Worm (Caenorhabditis elegans) whole organism, L4 larva: ENCODE results near the gene C54C6.4.

Experiments used
- D1046.2 ChIP-seq: fragments of 200-800 bp; sonication (Bioruptor generic); IDR thresholded peaks from 2 replicates; pipeline ENCODE4 v1.3.6; 2022; ENCODE audit warnings: missing genetic modification characterization, missing compliant biosample characterization
- F26F4.8 ChIP-seq: fragments of 200-800 bp; sonication (Bioruptor generic); conservative IDR thresholded peaks from 2 replicates; pipeline ENCODE4 v1.3.6; 2022; ENCODE audit warnings: missing genetic modification characterization, missing compliant biosample characterization
- Y5F2A.4 ChIP-seq: fragments of 200-800 bp; sonication (Bioruptor generic); optimal IDR thresholded peaks from 2 replicates; lab custom pipeline; 2018; ENCODE audit warnings: mild to moderate bottlenecking, missing genetic modification characterization, missing compliant biosample characterization
- ZK546.5 ChIP-seq, 2 experiments: sonication (generic microtip); optimal IDR thresholded peaks; 2 replicates each; lab custom pipeline; 2017; ENCODE audit warnings: missing biosample characterization in 2 of 2, missing genetic modification characterization in 2 of 2
- aha-1 ChIP-seq: fragments of 150-350 bp; peaks from one replicate; lab custom pipeline; 2014; ENCODE audit warnings: missing biosample characterization, missing genetic modification characterization
- ama-1 ChIP-seq: fragments of 150-350 bp; optimal IDR thresholded peaks from 2 replicates; lab custom pipeline; 2014; ENCODE audit warnings: inconsistent platforms, mixed read lengths
- ceh-62 ChIP-seq: sonication (generic microtip); optimal IDR thresholded peaks from 2 replicates; lab custom pipeline; 2017; ENCODE audit warnings: missing biosample characterization, missing genetic modification characterization
- ceh-82 ChIP-seq: sonication (generic microtip); optimal IDR thresholded peaks from 2 replicates; lab custom pipeline; 2017; ENCODE audit warnings: missing biosample characterization, missing genetic modification characterization
- daf-16 ChIP-seq, 3 experiments: sonication (generic microtip); optimal IDR thresholded peaks; 2 replicates each; lab custom pipeline; 2016 to 2017; ENCODE audit warnings: missing genetic modification characterization in 3 of 3, missing genetic modification reagents in 3 of 3, mild to moderate bottlenecking in 2 of 3, missing compliant biosample characterization in 2 of 3, missing biosample characterization in 1 of 3, moderate library complexity in 1 of 3
- duxl-1 ChIP-seq: sonication (generic microtip); optimal IDR thresholded peaks from 2 replicates; lab custom pipeline; 2016; ENCODE audit warnings: mild to moderate bottlenecking, missing genetic modification characterization, moderate library complexity, missing compliant biosample characterization; ENCODE audit not compliant: poor library complexity
- gei-8 ChIP-seq: fragments of 200-800 bp; sonication (Bioruptor generic); optimal IDR thresholded peaks from 2 replicates; lab custom pipeline; 2018; ENCODE audit warnings: mild to moderate bottlenecking, missing genetic modification characterization, missing compliant biosample characterization
- hif-1 ChIP-seq, 2 experiments: sonication (generic microtip); optimal IDR thresholded peaks; 2 replicates each; lab custom pipeline; 2016 to 2017; ENCODE audit warnings: missing compliant biosample characterization in 2 of 2, missing genetic modification characterization in 2 of 2, missing genetic modification reagents in 2 of 2, missing genotype in 2 of 2, mild to moderate bottlenecking in 1 of 2
- hlh-11 ChIP-seq: fragments of 200-800 bp; sonication (Bioruptor generic); optimal IDR thresholded peaks from 2 replicates; lab custom pipeline; 2018; ENCODE audit warnings: mild to moderate bottlenecking, missing genetic modification characterization, missing compliant biosample characterization
- jun-1 ChIP-seq: fragments of 150-350 bp; optimal IDR thresholded peaks from 2 replicates; lab custom pipeline; 2014; ENCODE audit warnings: missing biosample characterization, missing genetic modification reagents, missing genetic modification characterization
- lim-7 ChIP-seq: fragments of 200-800 bp; sonication (Bioruptor generic); IDR thresholded peaks from 2 replicates; pipeline ENCODE4 v1.3.6; 2022; ENCODE audit warnings: missing genetic modification characterization, missing compliant biosample characterization
- lin-29 ChIP-seq: fragments of 200-800 bp; sonication (Bioruptor generic); IDR thresholded peaks from 2 replicates; pipeline ENCODE4 v1.3.6; 2022; ENCODE audit warnings: missing genetic modification reagents, missing genetic modification characterization, missing compliant biosample characterization
- lin-39 ChIP-seq: fragments of 150-350 bp; optimal IDR thresholded peaks from 2 replicates; lab custom pipeline; 2014; ENCODE audit warnings: missing biosample characterization, missing genetic modification reagents, missing genetic modification characterization
- lsy-2 ChIP-seq, 2 experiments: fragments of 150-350 bp in 1 of 2; sonication (generic microtip) in 1 of 2; optimal IDR thresholded peaks; 2 replicates each; lab custom pipeline; 2014 to 2017; ENCODE audit warnings: missing biosample characterization in 2 of 2, missing genetic modification characterization in 2 of 2
- madf-5 ChIP-seq, 2 experiments: fragments of 200-800 bp; sonication (Bioruptor generic); IDR thresholded peaks; 2 replicates each; pipeline ENCODE4 v1.3.6; 2022; ENCODE audit warnings: missing compliant biosample characterization in 2 of 2, missing genetic modification characterization in 2 of 2
- mdl-1 ChIP-seq, 2 experiments: fragments of 150-350 bp in 1 of 2; sonication (generic microtip) in 1 of 2; optimal IDR thresholded peaks; 2 replicates each; lab custom pipeline; 2014 to 2017; ENCODE audit warnings: missing biosample characterization in 2 of 2, missing genetic modification characterization in 2 of 2
- mep-1 ChIP-seq: fragments of 150-350 bp; sonication (generic microtip); optimal IDR thresholded peaks from 3 replicates; lab custom pipeline; 2014; ENCODE audit warnings: missing biosample characterization, missing genetic modification characterization
- mes-2 ChIP-seq: sonication (generic microtip); optimal IDR thresholded peaks from 2 replicates; lab custom pipeline; 2016; ENCODE audit warnings: missing genotype, mild to moderate bottlenecking, missing genetic modification characterization, missing compliant biosample characterization; ENCODE audit not compliant: poor library complexity, severe bottlenecking
- mxl-3 ChIP-seq: fragments of 200-800 bp; sonication (Bioruptor generic); optimal IDR thresholded peaks from 2 replicates; lab custom pipeline; 2018; ENCODE audit warnings: mild to moderate bottlenecking, missing genetic modification characterization, missing compliant biosample characterization
- nhr-10 ChIP-seq: fragments of 150-350 bp; optimal IDR thresholded peaks from 2 replicates; lab custom pipeline; 2014; ENCODE audit warnings: missing biosample characterization, missing genetic modification characterization
- nhr-102 ChIP-seq: sonication (generic microtip); optimal IDR thresholded peaks from 2 replicates; lab custom pipeline; 2016; ENCODE audit warnings: mild to moderate bottlenecking, missing genetic modification characterization, moderate library complexity, missing compliant biosample characterization
- nhr-111 ChIP-seq: fragments of 200-800 bp; sonication (Bioruptor generic); optimal IDR thresholded peaks from 2 replicates; lab custom pipeline; 2018; ENCODE audit warnings: mild to moderate bottlenecking, missing genetic modification characterization, missing compliant biosample characterization
- nhr-25 ChIP-seq: sonication (generic microtip); optimal IDR thresholded peaks from 2 replicates; lab custom pipeline; 2017; ENCODE audit warnings: missing genetic modification characterization, mild to moderate bottlenecking, missing compliant biosample characterization, antibody characterized with exemption, moderate library complexity, borderline replicate concordance; ENCODE audit not compliant: insufficient read depth
- nhr-28 ChIP-seq: fragments of 150-350 bp; optimal IDR thresholded peaks from 2 replicates; lab custom pipeline; 2014; ENCODE audit warnings: missing biosample characterization, missing genetic modification characterization
- nhr-48 ChIP-seq: sonication (generic microtip); optimal IDR thresholded peaks from 2 replicates; lab custom pipeline; 2016; ENCODE audit warnings: mild to moderate bottlenecking, missing genetic modification characterization, missing compliant biosample characterization
- php-3 ChIP-seq: fragments of 200-800 bp; sonication (Bioruptor generic); IDR thresholded peaks from 2 replicates; pipeline ENCODE4 v1.3.6; 2022; ENCODE audit warnings: missing genetic modification reagents, missing genetic modification characterization, missing compliant biosample characterization
- pqm-1 ChIP-seq: sonication (generic microtip); optimal IDR thresholded peaks from 2 replicates; lab custom pipeline; 2017; ENCODE audit warnings: missing biosample characterization, missing genetic modification characterization
- saeg-2 ChIP-seq: fragments of 200-800 bp; sonication (Bioruptor generic); IDR thresholded peaks from 2 replicates; pipeline ENCODE4 v1.3.6; 2022; ENCODE audit warnings: missing genetic modification reagents, missing genetic modification characterization, missing compliant biosample characterization
- set-16 ChIP-seq: fragments of 200-800 bp; sonication (Bioruptor generic); IDR thresholded peaks from 2 replicates; pipeline ENCODE4 v1.3.6; 2022; ENCODE audit warnings: missing genetic modification reagents, missing genetic modification characterization, missing compliant biosample characterization
- skn-1 ChIP-seq: fragments of 150-350 bp; optimal IDR thresholded peaks from 2 replicates; lab custom pipeline; 2014; ENCODE audit warnings: missing biosample characterization, missing genetic modification characterization
- snpc-4 ChIP-seq: fragments of 150-350 bp; optimal IDR thresholded peaks from 2 replicates; lab custom pipeline; 2014; ENCODE audit warnings: missing biosample characterization, missing genetic modification characterization
- spr-1 ChIP-seq: sonication (generic microtip); optimal IDR thresholded peaks from 2 replicates; lab custom pipeline; 2016; ENCODE audit warnings: mild to moderate bottlenecking, missing genetic modification characterization, missing compliant biosample characterization
- tag-97 ChIP-seq: fragments of 200-800 bp; sonication (Bioruptor generic); IDR thresholded peaks from 2 replicates; pipeline ENCODE4 v1.3.6; 2022; ENCODE audit warnings: missing genetic modification characterization, missing compliant biosample characterization
- tra-1 ChIP-seq: fragments of 200-800 bp; sonication (Bioruptor generic); IDR thresholded peaks from 2 replicates; pipeline ENCODE4 v1.3.6; 2022; ENCODE audit warnings: missing genetic modification reagents, missing genetic modification characterization, missing compliant biosample characterization
- unc-62 ChIP-seq, 3 experiments: fragments of 150-350 bp in 1 of 3; sonication (generic microtip); optimal IDR thresholded peaks in 2 of 3; peaks in 1 of 3; 1 replicate in 1 of 3; 2 replicates in 2 of 3; lab custom pipeline; 2014 to 2017; ENCODE audit warnings: missing biosample characterization in 3 of 3, missing genetic modification characterization in 3 of 3, missing genetic modification reagents in 3 of 3, missing genotype in 1 of 3
- zag-1 ChIP-seq: fragments of 150-350 bp; optimal IDR thresholded peaks from 2 replicates; lab custom pipeline; 2014; ENCODE audit warnings: missing biosample characterization, missing genetic modification characterization

C54C6.4 gene

ce11 chrIII:3543071-3543470 lies 10.4 kb upstream of the C54C6.4 start:
- TF ChIP-seq ZK546.5 (tag; optimal IDR thresholded peaks at IDR 0.05; lab: Kevin White, UChicago) (no peak), lsy-2 (tag; optimal IDR thresholded peaks at IDR 0.05; lab: Kevin White, UChicago) (peak in 1 of 2 experiments; percentile 7), aha-1 (peak; percentile 44), unc-62 (GFP tag; optimal IDR thresholded peaks at IDR 0.05 in 1 of 2; lab: Kevin White, UChicago) (peak in 1 of 2 experiments; percentile 44), unc-62 (tag; optimal IDR thresholded peaks at IDR 0.05; lab: Kevin White, UChicago) (no peak)

DNA sequence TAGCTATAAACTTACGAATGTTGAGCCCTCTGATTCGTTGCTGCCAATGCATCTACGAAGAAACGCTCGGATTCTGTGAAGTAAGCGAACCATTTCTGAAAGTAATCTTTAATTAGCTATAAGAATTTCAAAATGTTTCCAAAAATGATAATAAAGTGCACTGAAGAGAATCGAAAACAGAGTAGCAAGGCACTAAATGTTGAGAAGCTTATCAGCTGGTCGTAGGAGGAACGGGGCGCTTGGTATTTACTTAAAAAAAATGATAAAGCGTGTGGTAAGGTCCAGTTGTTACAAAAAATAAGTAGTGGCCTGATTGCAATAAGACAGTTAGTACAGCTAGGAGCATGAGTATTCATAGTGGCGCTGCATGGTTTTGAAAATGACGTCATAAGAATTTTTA lies 7.1 kb upstream of the C54C6.4 start, which contains the start of gene C54C6.7:
C54C6.7 (minus strand) TSS at position 101 of the 400 bp plus-strand sequence.
- TF ChIP-seq saeg-2 (no peak), D1046.2 (GFP tag; lab: Robert Waterston, UW) (no peak), nhr-28 (tag; lab: Kevin White, UChicago) (peak; percentile 21), hlh-11 (tag; lab: Kevin White, UChicago) (no peak), skn-1 (no peak), daf-16 (GFP tag; optimal IDR thresholded peaks at IDR 0.05; lab: Kevin White, UChicago) (no peak), daf-16 (tag; optimal IDR thresholded peaks at IDR 0.05; lab: Kevin White, UChicago) (peak; percentile 30), pqm-1 (tag; lab: Kevin White, UChicago) (peak; percentile 60)

DNA sequence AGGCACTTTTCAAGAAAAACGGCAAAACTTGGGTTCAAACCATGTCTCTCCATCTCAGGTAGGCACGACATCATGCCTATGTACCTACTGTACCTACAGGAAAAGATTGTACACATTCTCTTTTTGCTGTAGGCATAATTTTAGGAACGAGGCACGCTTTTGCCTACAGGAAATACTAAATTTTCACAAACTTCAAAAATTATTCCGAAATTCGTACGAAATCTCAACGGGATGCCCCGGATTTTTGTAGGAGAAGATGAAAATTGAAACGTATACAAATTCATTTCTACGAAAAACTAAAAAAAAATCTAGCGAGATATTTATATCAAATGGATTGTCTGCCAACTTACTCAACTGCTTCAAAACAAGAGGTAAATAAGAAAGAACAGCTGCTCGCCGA lies 5.4 kb upstream of the C54C6.4 start, which contains the start of gene C54C6.11:
C54C6.11 (plus strand) TSS at position 301 of the 400 bp plus-strand sequence.
- TF ChIP-seq spr-1 (tag; lab: Kevin White, UChicago) (no peak), snpc-4 (no peak), Y5F2A.4 (no peak), nhr-25 (no peak), mes-2 (no peak), tra-1 (GFP tag; lab: Robert Waterston, UW) (no peak), unc-62 (GFP tag; optimal IDR thresholded peaks at IDR 0.05 in 1 of 2; lab: Kevin White, UChicago) (peak in 1 of 2 experiments; percentile 51), unc-62 (tag; optimal IDR thresholded peaks at IDR 0.05; lab: Kevin White, UChicago) (no peak), gei-8 (GFP tag; lab: Kevin White, UChicago) (no peak), ceh-62 (tag; lab: Kevin White, UChicago) (no peak)
- TF ChIP-seq, all 104 proteins: peak for 1

DNA sequence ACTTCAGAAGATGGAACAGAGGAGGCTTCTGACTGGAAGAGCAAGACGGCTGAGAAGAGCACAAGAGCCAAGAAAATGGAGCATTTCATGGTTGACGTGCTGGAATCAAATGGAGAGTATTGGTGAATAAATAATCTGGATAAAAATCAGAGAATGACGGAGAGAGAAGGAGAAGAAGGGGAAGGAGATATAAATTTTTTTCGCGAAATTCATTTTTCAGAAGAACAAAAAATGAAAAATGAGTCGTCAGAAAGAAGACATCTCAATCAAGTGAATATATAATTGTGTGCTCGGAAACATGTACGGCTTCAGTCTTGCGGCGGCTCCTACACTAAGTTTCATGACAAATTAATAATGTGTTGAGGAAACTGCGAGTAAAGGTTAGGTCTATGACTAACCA lies 3.7 kb upstream of the C54C6.4 start, which contains the start of gene C54C6.5:
C54C6.5 (minus strand) TSS at position 101 of the 400 bp plus-strand sequence.
- TF ChIP-seq set-16 (GFP tag; lab: Robert Waterston, UW) (no peak), mep-1 (no peak), lin-29 (no peak), lin-39 (tag; lab: Kevin White, UChicago) (no peak), tra-1 (GFP tag; lab: Robert Waterston, UW) (no peak), lim-7 (GFP tag; lab: Robert Waterston, UW) (no peak), zag-1 (no peak), F26F4.8 (GFP tag; lab: Robert Waterston, UW) (no peak), ceh-82 (tag; lab: Kevin White, UChicago) (no peak), php-3 (GFP tag; lab: Robert Waterston, UW) (no peak), gei-8 (GFP tag; lab: Kevin White, UChicago) (no peak), jun-1 (tag; lab: Kevin White, UChicago) (no peak), ama-1 (lab: Kevin White, UChicago) (no peak)

DNA sequence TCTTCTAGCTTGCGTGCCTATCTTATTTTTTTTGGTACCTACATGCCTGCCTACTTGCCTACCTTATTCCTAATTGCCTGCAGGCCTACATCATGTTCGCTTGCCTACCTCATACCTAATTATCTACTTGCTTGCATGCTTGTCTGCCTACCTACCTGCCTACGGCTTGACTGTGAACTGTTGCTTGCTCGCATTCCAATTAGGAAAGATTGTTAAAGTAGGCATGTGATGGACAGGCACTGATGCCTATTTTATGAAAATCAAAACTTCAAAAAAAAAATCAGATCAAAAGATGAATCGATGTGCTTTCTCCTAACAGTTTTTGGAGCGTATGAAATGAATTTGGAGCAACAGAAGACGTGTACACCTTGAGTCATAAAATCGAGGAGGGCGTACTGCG lies 3.1 kb upstream of the C54C6.4 start:
- TF ChIP-seq aha-1 (peak; percentile 84), lim-7 (GFP tag; lab: Robert Waterston, UW) (no peak)

DNA sequence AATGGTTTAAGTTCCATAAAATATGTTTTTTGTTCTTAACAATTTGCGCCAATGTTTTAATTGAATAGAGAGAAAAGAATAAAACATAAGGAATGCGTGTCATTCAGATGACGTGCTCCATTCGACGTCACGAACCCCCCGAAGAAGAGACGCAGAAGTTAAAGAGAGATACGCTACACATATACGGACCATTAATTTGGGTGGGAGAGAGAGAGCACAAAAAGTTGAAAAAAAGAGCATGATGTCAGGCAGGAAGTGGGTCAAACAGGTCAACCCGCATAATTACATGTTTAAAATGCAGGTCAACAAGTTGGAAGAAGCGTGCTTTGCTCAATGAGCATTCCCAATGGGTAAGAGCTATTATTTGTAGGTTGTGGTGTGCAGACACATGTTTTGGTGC lies 6.8 kb downstream of the C54C6.4 start:
- no peak for TF ChIP-seq nhr-111 (GFP tag; lab: Kevin White, UChicago)
- no peak for TF ChIP-seq nhr-10 (tag; lab: Kevin White, UChicago)
- no peak for TF ChIP-seq nhr-48
- no peak for TF ChIP-seq madf-5 (GFP tag; IDR thresholded peaks at IDR 0.05; lab: Robert Waterston, UW)
- no peak for TF ChIP-seq nhr-102
- TF ChIP-seq Y5F2A.4 = no peak
- TF ChIP-seq lsy-2 (tag; optimal IDR thresholded peaks at IDR 0.05; lab: Kevin White, UChicago) = peak in 1 of 2 experiments; percentile 31
- TF ChIP-seq duxl-1 (tag; lab: Kevin White, UChicago) = no peak
- peak in 1 of 2 experiments; percentile 13 for TF ChIP-seq mdl-1 (tag; optimal IDR thresholded peaks at IDR 0.05; lab: Kevin White, UChicago)
- no peak for TF ChIP-seq hif-1 (tag; optimal IDR thresholded peaks at IDR 0.05; lab: Kevin White, UChicago)
- TF ChIP-seq mxl-3 (GFP tag; lab: Kevin White, UChicago) = no peak
- TF ChIP-seq tag-97 (GFP tag; lab: Robert Waterston, UW) = no peak
